Worm (Caenorhabditis elegans) whole organism, L2 larva: ENCODE data around the gene Y41C4A.18.

ENCODE experiments used
- lin-13 ChIP-seq: fragments of 150-350 bp; optimal IDR thresholded peaks from 2 replicates; lab custom pipeline; 2014; ENCODE audit warnings: missing biosample characterization, missing genetic modification reagents, missing genetic modification characterization
- skn-1 ChIP-seq: sonication (generic microtip); optimal IDR thresholded peaks from 2 replicates; lab custom pipeline; 2017; ENCODE audit warnings: missing biosample characterization, missing genetic modification characterization

DNA sequence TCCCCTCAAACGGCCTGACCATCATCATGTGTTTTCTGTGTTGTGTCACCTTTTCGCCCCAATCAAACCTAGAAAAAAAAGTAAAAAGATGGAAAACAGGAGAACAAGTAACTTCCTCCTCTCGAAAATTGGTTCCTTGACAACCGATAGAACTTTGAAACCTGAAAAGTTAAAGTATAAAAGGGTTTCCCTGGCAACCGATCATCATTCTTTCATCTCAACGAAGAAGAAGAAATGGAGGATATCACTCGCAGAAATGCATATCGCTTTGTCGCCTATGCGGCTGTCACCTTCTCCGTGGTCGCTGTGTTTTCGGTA lies 26.7 kb upstream of the Y41C4A.18 start, which contains the start of gene col-95:
- TF ChIP-seq lin-13 (no peak), skn-1 (no peak)
